Worm (Caenorhabditis elegans) whole organism, late embryonic: ENCODE results near the gene BE10.3.
A peak's percentile ranks its signal among the peaks of the same experiment; 100 is the strongest.

Source experiments
- F13H6.1 ChIP-seq: sonication (generic microtip); optimal IDR thresholded peaks from 2 replicates; lab custom pipeline; 2016; ENCODE audit warnings: missing genetic modification characterization, missing compliant biosample characterization
- K02D7.2 ChIP-seq: sonication (generic microtip); optimal IDR thresholded peaks from 2 replicates; lab custom pipeline; 2017; ENCODE audit warnings: mild to moderate bottlenecking, missing genetic modification characterization, missing compliant biosample characterization
- ahr-1 ChIP-seq: sonication (generic microtip); optimal IDR thresholded peaks from 2 replicates; lab custom pipeline; 2016; ENCODE audit warnings: missing genetic modification characterization, missing compliant biosample characterization
- ama-1 ChIP-seq: fragments of 150-350 bp; optimal IDR thresholded peaks from 2 replicates; lab custom pipeline; 2014
- ceh-18 ChIP-seq: sonication (generic microtip); optimal IDR thresholded peaks from 2 replicates; lab custom pipeline; 2016; ENCODE audit warnings: missing genetic modification characterization, missing compliant biosample characterization
- ceh-2 ChIP-seq: sonication (generic microtip); optimal IDR thresholded peaks from 2 replicates; lab custom pipeline; 2016; ENCODE audit warnings: missing genotype, missing genetic modification characterization, missing compliant biosample characterization
- ceh-22 ChIP-seq: sonication (generic microtip); optimal IDR thresholded peaks from 2 replicates; lab custom pipeline; 2017; ENCODE audit warnings: missing biosample characterization, missing genetic modification characterization
- ceh-24 ChIP-seq: sonication (generic microtip); optimal IDR thresholded peaks from 2 replicates; lab custom pipeline; 2016; ENCODE audit warnings: mild to moderate bottlenecking, missing genetic modification characterization, missing compliant biosample characterization
- ceh-30 ChIP-seq: fragments of 150-350 bp; optimal IDR thresholded peaks from 2 replicates; lab custom pipeline; 2014; ENCODE audit warnings: missing biosample characterization, missing genetic modification characterization
- ceh-31 ChIP-seq: sonication (generic microtip); optimal IDR thresholded peaks from 2 replicates; lab custom pipeline; 2016; ENCODE audit warnings: missing genetic modification characterization, missing compliant biosample characterization
- ceh-48 ChIP-seq: sonication (generic microtip); optimal IDR thresholded peaks from 2 replicates; lab custom pipeline; 2016; ENCODE audit warnings: missing genetic modification characterization, inconsistent platforms, missing compliant biosample characterization
- dve-1 ChIP-seq: sonication (generic microtip); optimal IDR thresholded peaks from 2 replicates; lab custom pipeline; 2017; ENCODE audit warnings: antibody characterized with exemption, mild to moderate bottlenecking, missing genetic modification characterization, missing compliant biosample characterization
- ets-4 ChIP-seq: sonication (generic microtip); optimal IDR thresholded peaks from 2 replicates; lab custom pipeline; 2016; ENCODE audit warnings: missing genetic modification characterization, missing compliant biosample characterization
- eyg-1 ChIP-seq: sonication (generic microtip); optimal IDR thresholded peaks from 2 replicates; lab custom pipeline; 2016; ENCODE audit warnings: missing genotype, missing genetic modification characterization, missing compliant biosample characterization
- fax-1 ChIP-seq: sonication (generic microtip); optimal IDR thresholded peaks from 2 replicates; lab custom pipeline; 2016; ENCODE audit warnings: missing genotype, missing genetic modification characterization, missing compliant biosample characterization
- fkh-10 ChIP-seq: fragments of 150-350 bp; optimal IDR thresholded peaks from 2 replicates; lab custom pipeline; 2014; ENCODE audit warnings: missing biosample characterization, missing genetic modification reagents, missing genetic modification characterization
- hlh-13 ChIP-seq: fragments of 200-800 bp; sonication (Bioruptor generic); optimal IDR thresholded peaks from 2 replicates; lab custom pipeline; 2018; ENCODE audit warnings: mild to moderate bottlenecking, missing genetic modification characterization, missing compliant biosample characterization
- hlh-15 ChIP-seq: sonication (generic microtip); optimal IDR thresholded peaks from 2 replicates; lab custom pipeline; 2016; ENCODE audit warnings: missing genetic modification characterization, missing compliant biosample characterization
- hlh-6 ChIP-seq: sonication (generic microtip); optimal IDR thresholded peaks from 2 replicates; lab custom pipeline; 2016; ENCODE audit warnings: missing genotype, missing genetic modification characterization, missing compliant biosample characterization
- lim-6 ChIP-seq: sonication (generic microtip); optimal IDR thresholded peaks from 2 replicates; lab custom pipeline; 2016; ENCODE audit warnings: missing genetic modification characterization, missing compliant biosample characterization
- madf-2 ChIP-seq: sonication (generic microtip); optimal IDR thresholded peaks from 2 replicates; lab custom pipeline; 2017; ENCODE audit warnings: missing genetic modification characterization, missing compliant biosample characterization
- nfya-1 ChIP-seq: sonication (generic microtip); optimal IDR thresholded peaks from 2 replicates; lab custom pipeline; 2017; ENCODE audit warnings: missing genetic modification characterization, mild to moderate bottlenecking, missing compliant biosample characterization, antibody characterized with exemption, moderate library complexity
- nhr-11 ChIP-seq: fragments of 150-350 bp; optimal IDR thresholded peaks from 2 replicates; lab custom pipeline; 2014; ENCODE audit warnings: missing biosample characterization, missing genetic modification characterization
- odd-2 ChIP-seq: sonication (generic microtip); optimal IDR thresholded peaks from 2 replicates; lab custom pipeline; 2017; ENCODE audit warnings: antibody characterized with exemption, mild to moderate bottlenecking, missing genetic modification characterization, missing compliant biosample characterization
- pag-3 ChIP-seq: sonication (generic microtip); optimal IDR thresholded peaks from 2 replicates; lab custom pipeline; 2016; ENCODE audit warnings: missing compliant biosample characterization, missing genetic modification characterization, borderline replicate concordance
- pat-9 ChIP-seq: fragments of 200-800 bp; sonication (Bioruptor generic); optimal IDR thresholded peaks from 2 replicates; lab custom pipeline; 2018; ENCODE audit warnings: mild to moderate bottlenecking, missing genetic modification characterization, moderate library complexity, missing compliant biosample characterization
- pha-4 ChIP-seq: fragments of 150-350 bp; optimal IDR thresholded peaks from 2 replicates; lab custom pipeline; 2018; ENCODE audit warnings: missing biosample characterization, missing genetic modification reagents, missing genetic modification characterization
- rnt-1 ChIP-seq: sonication (generic microtip); optimal IDR thresholded peaks from 2 replicates; lab custom pipeline; 2016; ENCODE audit warnings: missing genetic modification characterization, missing compliant biosample characterization
- sox-2 ChIP-seq: fragments of 200-800 bp; sonication (Bioruptor generic); IDR thresholded peaks from 2 replicates; pipeline ENCODE4 v1.3.6; 2022; ENCODE audit warnings: missing genetic modification reagents, missing genetic modification characterization, missing compliant biosample characterization
- sox-4 ChIP-seq: sonication (generic microtip); optimal IDR thresholded peaks from 2 replicates; lab custom pipeline; 2017; ENCODE audit warnings: mild to moderate bottlenecking, missing genetic modification characterization, inconsistent platforms, missing compliant biosample characterization
- tbx-7 ChIP-seq: sonication (generic microtip); optimal IDR thresholded peaks from 2 replicates; lab custom pipeline; 2016; ENCODE audit warnings: missing genotype, missing genetic modification characterization, missing compliant biosample characterization
- ttx-3 ChIP-seq: sonication (generic microtip); optimal IDR thresholded peaks from 2 replicates; lab custom pipeline; 2016; ENCODE audit warnings: missing genetic modification reagents, missing genetic modification characterization, missing compliant biosample characterization
- unc-3 ChIP-seq, 2 experiments: fragments of 200-800 bp in 1 of 2; sonication (Bioruptor generic) in 1 of 2; sonication (generic microtip) in 1 of 2; conservative IDR thresholded peaks in 1 of 2; optimal IDR thresholded peaks in 1 of 2; 2 replicates each; pipeline versions ENCODE4 v1.3.6 to Lab custom; 2016 to 2022; ENCODE audit warnings: missing compliant biosample characterization in 2 of 2, missing genetic modification characterization in 2 of 2, missing genetic modification reagents in 1 of 2
- unc-42 ChIP-seq: sonication (generic microtip); optimal IDR thresholded peaks from 2 replicates; lab custom pipeline; 2016; ENCODE audit warnings: missing genotype, missing genetic modification characterization, missing compliant biosample characterization

BE10.3 gene

DNA sequence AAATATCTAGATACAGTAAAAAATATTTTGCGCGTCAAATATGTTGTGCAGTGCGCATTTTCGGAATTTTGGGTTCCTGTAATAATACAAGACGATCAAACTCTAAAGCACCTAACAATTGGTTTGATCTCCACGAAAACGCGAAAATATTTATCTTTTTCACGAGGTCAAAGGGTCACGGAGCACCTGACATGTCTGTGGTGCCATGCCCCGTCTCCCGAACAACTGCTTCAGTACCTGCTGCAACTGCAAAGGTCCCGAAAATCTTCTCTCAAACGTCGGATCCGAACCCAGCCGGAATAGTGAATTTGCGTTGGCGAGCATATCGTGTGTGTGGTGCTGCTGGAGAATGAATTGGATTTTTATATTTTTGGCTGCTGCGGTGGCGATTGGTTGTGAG, 12.1 kb downstream of the BE10.3 start, which contains the start of the genes Y37D8A.2 and Y37D8A.25:
Gene Y37D8A.2 (plus strand): TSS at position 285 of the 400 bp plus-strand sequence.
Gene Y37D8A.25 (minus strand): TSS at position 345 of the 400 bp plus-strand sequence.
- TF ChIP-seq hlh-6 (tag; lab: Kevin White, UChicago) (no peak), madf-2 (tag; lab: Kevin White, UChicago) (no peak), F13H6.1 (tag; lab: Kevin White, UChicago) (no peak), tbx-7 (tag; lab: Kevin White, UChicago) (no peak), ceh-18 (tag; lab: Kevin White, UChicago) (no peak), lim-6 (tag; lab: Kevin White, UChicago) (no peak), pha-4 (tag; lab: Kevin White, UChicago) (no peak), ceh-31 (no peak)

DNA sequence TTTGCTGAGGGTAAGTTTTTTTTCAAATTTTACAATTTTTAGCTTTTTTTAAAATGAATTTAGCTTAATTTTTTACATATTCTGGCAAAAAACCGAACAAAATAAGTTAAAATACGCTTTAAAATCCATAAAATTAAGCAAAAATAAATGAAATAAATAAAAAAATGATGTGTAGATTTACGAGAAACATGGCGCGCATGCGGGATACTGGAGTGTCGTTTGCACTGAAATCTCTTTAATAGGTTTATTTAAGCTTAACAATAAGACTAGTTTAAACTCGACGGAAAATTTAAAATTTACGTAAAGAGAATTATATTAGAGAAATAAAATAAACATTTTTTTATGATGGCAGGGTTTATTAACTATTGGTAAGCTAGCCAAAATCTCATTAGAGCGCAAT, 13.5 kb downstream of the BE10.3 start:
- TF ChIP-seq ceh-30 (no peak), unc-42 (tag; lab: Kevin White, UChicago) (peak; percentile 55), fkh-10 (GFP tag; lab: Kevin White, UChicago) (no peak)

DNA sequence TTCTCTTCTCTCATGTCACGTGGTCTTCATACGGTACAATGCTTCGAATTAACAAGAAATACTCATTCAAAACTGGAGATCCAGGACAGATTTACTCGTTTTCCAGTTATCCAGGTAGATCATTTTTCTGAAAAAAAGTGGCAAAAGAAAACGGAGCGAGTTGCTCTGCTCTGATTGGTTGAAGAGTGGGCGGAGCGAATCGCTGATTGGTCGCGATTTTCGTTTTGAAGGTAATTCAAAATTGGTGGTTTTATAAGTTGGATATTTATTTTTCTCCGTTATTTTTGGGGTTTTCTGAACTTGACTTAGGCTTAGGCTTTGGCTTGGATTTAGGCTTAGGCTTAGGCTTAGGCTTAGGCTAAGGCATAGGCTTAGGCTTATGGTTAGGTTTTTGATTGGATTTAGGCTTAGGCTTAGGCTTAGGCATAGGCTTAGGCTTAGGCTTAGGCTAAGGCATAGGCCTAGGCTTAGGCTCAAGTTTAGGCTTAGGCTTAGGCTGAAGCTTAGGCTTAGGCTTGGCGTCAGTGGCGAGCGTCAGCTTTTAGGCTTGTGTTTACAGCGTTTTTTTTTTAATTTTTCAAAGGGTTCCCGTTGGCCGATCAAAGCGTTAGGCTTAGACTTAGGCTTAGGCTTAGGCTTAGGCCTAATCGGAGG, 14.9 kb downstream of the BE10.3 start:
- TF ChIP-seq dve-1 (tag; lab: Kevin White, UChicago) (peak; percentile 31), ceh-2 (tag; lab: Kevin White, UChicago) (no peak), ceh-22 (tag; lab: Kevin White, UChicago) (no peak), K02D7.2 (tag; lab: Kevin White, UChicago) (peak; percentile 24), ets-4 (no peak), rnt-1 (tag; lab: Kevin White, UChicago) (no peak), ama-1 (lab: Kevin White, UChicago) (no peak), F13H6.1 (tag; lab: Kevin White, UChicago) (no peak), hlh-6 (tag; lab: Kevin White, UChicago) (no peak), nfya-1 (tag; lab: Kevin White, UChicago) (peak; percentile 75), fax-1 (tag; lab: Kevin White, UChicago) (no peak)

DNA sequence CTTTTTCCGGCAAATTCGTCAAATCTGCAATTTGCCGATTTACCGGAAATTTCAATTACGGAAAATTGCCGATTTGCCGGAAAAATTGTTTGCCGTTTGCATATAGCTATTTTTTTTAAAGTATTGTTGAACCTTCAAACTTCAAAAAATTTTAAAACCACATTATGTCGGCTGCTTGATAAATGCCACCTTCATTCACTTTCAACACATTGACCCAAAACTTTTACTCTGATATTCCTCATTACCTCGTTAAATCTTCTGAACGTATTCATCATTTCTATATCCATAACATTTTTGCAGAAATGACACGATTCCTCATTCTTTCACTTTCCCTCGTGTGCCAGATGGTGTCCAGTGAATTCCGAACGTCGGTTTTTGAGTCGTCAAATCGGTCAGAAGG, 21.2 kb downstream of the BE10.3 start, which contains the start of gene Y37D8A.3:
Gene Y37D8A.3 (plus strand): TSS at position 301 of the 400 bp plus-strand sequence.
- TF ChIP-seq unc-42 (tag; lab: Kevin White, UChicago) (no peak), pag-3 (tag; lab: Kevin White, UChicago) (no peak), ceh-2 (tag; lab: Kevin White, UChicago) (no peak), sox-2 (GFP tag; lab: Robert Waterston, UW) (no peak), ceh-24 (tag; lab: Kevin White, UChicago) (no peak), nhr-11 (no peak), hlh-13 (GFP tag; lab: Kevin White, UChicago) (no peak)

DNA sequence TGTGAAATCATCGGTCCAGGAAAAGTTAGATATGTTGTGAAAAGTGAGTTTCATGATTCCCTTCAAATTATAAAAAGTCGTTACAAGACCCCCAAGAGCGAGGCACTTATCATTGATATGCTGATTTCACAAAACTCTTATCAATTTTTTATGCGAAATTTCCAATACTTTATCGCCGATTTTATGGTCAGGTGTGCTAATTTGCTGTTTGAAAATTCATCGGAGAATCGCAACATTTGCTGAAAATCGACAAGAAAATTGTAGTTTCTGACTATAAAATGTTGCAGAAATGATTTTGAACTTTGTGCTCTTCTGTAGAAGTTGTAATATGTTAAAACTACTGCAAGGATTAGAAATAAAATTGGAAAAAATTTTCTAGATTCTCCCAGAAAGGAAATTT, 23.9 kb downstream of the BE10.3 start:
- TF ChIP-seq eyg-1 (no peak), pat-9 (tag; lab: Kevin White, UChicago) (no peak), K02D7.2 (tag; lab: Kevin White, UChicago) (no peak), ceh-22 (tag; lab: Kevin White, UChicago) (no peak), ceh-48 (tag; lab: Kevin White, UChicago) (no peak), sox-4 (tag; lab: Kevin White, UChicago) (no peak), hlh-15 (no peak), odd-2 (no peak), dve-1 (tag; lab: Kevin White, UChicago) (no peak), ahr-1 (no peak), ceh-31 (no peak), sox-2 (GFP tag; lab: Robert Waterston, UW) (no peak), nfya-1 (tag; lab: Kevin White, UChicago) (no peak), ttx-3 (tag; lab: Kevin White, UChicago) (no peak), unc-3 (GFP tag; conservative IDR thresholded peaks at IDR 0.05; lab: Robert Waterston, UW) (no peak), unc-3 (tag; optimal IDR thresholded peaks at IDR 0.05; lab: Kevin White, UChicago) (no peak), ceh-24 (tag; lab: Kevin White, UChicago) (no peak)
